Fruit fly (Drosophila melanogaster) whole organism, embryonic: Measurements from ENCODE around the gene CG3097.
A peak's percentile ranks its signal among the peaks of the same experiment; 100 is the strongest.

Experiments
- CG11504 ChIP-seq: fragments of 200-800 bp; sonication (Bioruptor generic); optimal IDR thresholded peaks from 3 replicates; lab custom pipeline; 2019; ENCODE audit warnings: missing biosample characterization, mild to moderate bottlenecking, missing genetic modification characterization, moderate library complexity
- CG12071 ChIP-seq: fragments of 200-800 bp; sonication (Bioruptor generic); optimal IDR thresholded peaks from 3 replicates; lab custom pipeline; 2018; ENCODE audit warnings: missing biosample characterization, mild to moderate bottlenecking, missing genetic modification characterization
- CG12299 ChIP-seq: fragments of 200-800 bp; sonication (Bioruptor generic); optimal IDR thresholded peaks from 2 replicates; lab custom pipeline; 2018; ENCODE audit warnings: missing biosample characterization, mild to moderate bottlenecking, missing genetic modification characterization
- CG1233 ChIP-seq: fragments of 200-800 bp; sonication (Bioruptor generic); optimal IDR thresholded peaks from 4 replicates; lab custom pipeline; 2018; ENCODE audit warnings: missing biosample characterization, mild to moderate bottlenecking, missing genetic modification characterization
- CG13123 ChIP-seq: fragments of 200-800 bp; sonication (Bioruptor generic); optimal IDR thresholded peaks from 2 replicates; lab custom pipeline; 2016; ENCODE audit warnings: missing biosample characterization, missing genetic modification characterization
- CG14441 ChIP-seq: fragments of 200-800 bp; sonication (Bioruptor generic); IDR thresholded peaks from 2 replicates; pipeline ENCODE4 v1.3.6; 2022; ENCODE audit warnings: missing biosample characterization, missing genetic modification characterization
- CG17328 ChIP-seq: fragments of 200-800 bp; sonication (Bioruptor generic); IDR thresholded peaks from 2 replicates; pipeline ENCODE4 v1.3.6; 2022; ENCODE audit warnings: missing biosample characterization, missing genetic modification characterization
- CG2889 ChIP-seq: fragments of 200-800 bp; sonication (Bioruptor generic); IDR thresholded peaks from 3 replicates; pipeline ENCODE4 v1.3.6; 2022; ENCODE audit warnings: missing biosample characterization, missing genetic modification characterization
- CG30403 ChIP-seq: fragments of 200-800 bp; sonication (Bioruptor generic); optimal IDR thresholded peaks from 3 replicates; lab custom pipeline; 2016; ENCODE audit warnings: missing biosample characterization, missing genetic modification characterization
- CG6791 ChIP-seq: fragments of 200-800 bp; sonication (Bioruptor generic); IDR thresholded peaks from 3 replicates; pipeline ENCODE4 v1.3.6; 2022; ENCODE audit warnings: missing biosample characterization, missing genetic modification characterization; ENCODE audit not compliant: partially characterized antibody
- CG6854 ChIP-seq: fragments of 200-800 bp; sonication (Bioruptor generic); optimal IDR thresholded peaks from 3 replicates; lab custom pipeline; 2017; ENCODE audit warnings: missing biosample characterization, mild to moderate bottlenecking, missing genetic modification characterization
- CG7839 ChIP-seq: fragments of 200-800 bp; sonication (Bioruptor generic); optimal IDR thresholded peaks from 3 replicates; lab custom pipeline; 2018; ENCODE audit warnings: missing biosample characterization, mild to moderate bottlenecking, missing genetic modification characterization, moderate library complexity
- CG7928 ChIP-seq: fragments of 200-800 bp; sonication (Bioruptor generic); optimal IDR thresholded peaks from 2 replicates; lab custom pipeline; 2017; ENCODE audit warnings: missing biosample characterization, mild to moderate bottlenecking, missing genetic modification characterization
- CG8359 ChIP-seq: fragments of 200-800 bp; sonication (Bioruptor generic); optimal IDR thresholded peaks from 2 replicates; lab custom pipeline; 2017; ENCODE audit warnings: missing biosample characterization, mild to moderate bottlenecking, missing genetic modification characterization, borderline replicate concordance
- CG9437 ChIP-seq: fragments of 200-800 bp; sonication (Bioruptor generic); optimal IDR thresholded peaks from 2 replicates; lab custom pipeline; 2018; ENCODE audit warnings: missing biosample characterization, mild to moderate bottlenecking, missing genetic modification characterization
- CG9727 ChIP-seq: fragments of 200-800 bp; sonication (Bioruptor generic); optimal IDR thresholded peaks from 3 replicates; lab custom pipeline; 2017; ENCODE audit warnings: missing biosample characterization, mild to moderate bottlenecking, missing genetic modification characterization
- CrebB ChIP-seq: fragments of 200-800 bp; sonication (Bioruptor generic); optimal IDR thresholded peaks from 3 replicates; lab custom pipeline; 2018; ENCODE audit warnings: missing biosample characterization, mild to moderate bottlenecking, missing genetic modification characterization
- Dad ChIP-seq: fragments of 200-800 bp; sonication (Bioruptor generic); optimal IDR thresholded peaks from 3 replicates; lab custom pipeline; 2016; ENCODE audit warnings: missing biosample characterization, missing genetic modification characterization
- Dll ChIP-seq: fragments of 200-800 bp; sonication (Bioruptor generic); IDR thresholded peaks from 4 replicates; pipeline ENCODE4 v1.3.6; 2022; ENCODE audit warnings: missing biosample characterization, missing genetic modification characterization; ENCODE audit not compliant: partially characterized antibody
- E2f1 ChIP-seq: fragments of 200-800 bp; sonication (Bioruptor generic); IDR thresholded peaks from 2 replicates; pipeline ENCODE4 v1.3.6; 2022; ENCODE audit warnings: missing biosample characterization, missing genetic modification characterization
- Eip74EF ChIP-seq, 2 experiments: fragments of 200-800 bp in 1 of 2; fragments of >200 bp in 1 of 2; sonication (Bioruptor generic) in 1 of 2; optimal IDR thresholded peaks; 2 replicates each; lab custom pipeline; 2017 to 2019; ENCODE audit warnings: missing biosample characterization in 2 of 2, missing genetic modification characterization in 2 of 2, mild to moderate bottlenecking in 1 of 2, moderate library complexity in 1 of 2
- Fer3 ChIP-seq: fragments of 200-800 bp; sonication (Bioruptor generic); optimal IDR thresholded peaks from 2 replicates; lab custom pipeline; 2018; ENCODE audit warnings: missing biosample characterization, mild to moderate bottlenecking, missing genetic modification characterization, moderate library complexity
- Hsf ChIP-seq: fragments of 200-800 bp; sonication (Bioruptor generic); optimal IDR thresholded peaks from 3 replicates; lab custom pipeline; 2016; ENCODE audit warnings: missing biosample characterization, missing genetic modification characterization
- Mad ChIP-seq: fragments of 200-800 bp; sonication (Bioruptor generic); optimal IDR thresholded peaks from 2 replicates; lab custom pipeline; 2016; ENCODE audit warnings: missing biosample characterization, missing genetic modification characterization
- Ravus ChIP-seq: fragments of 200-800 bp; sonication (Bioruptor generic); IDR thresholded peaks from 2 replicates; pipeline ENCODE4 v1.3.6; 2022; ENCODE audit warnings: missing biosample characterization, missing genetic modification characterization
- Usf ChIP-seq: fragments of 200-800 bp; sonication (Bioruptor generic); optimal IDR thresholded peaks from 2 replicates; lab custom pipeline; 2017; ENCODE audit warnings: missing genotype, missing biosample characterization, missing genetic modification characterization
- ab ChIP-seq: fragments of 200-800 bp; sonication (Bioruptor generic); optimal IDR thresholded peaks from 2 replicates; lab custom pipeline; 2016; ENCODE audit warnings: missing biosample characterization, missing genetic modification characterization
- al ChIP-seq: fragments of 200-800 bp; sonication (Bioruptor generic); IDR thresholded peaks from 2 replicates; pipeline ENCODE4 v1.3.6; 2022; ENCODE audit warnings: missing biosample characterization, missing genetic modification characterization
- cato ChIP-seq: fragments of 200-800 bp; sonication (Bioruptor generic); optimal IDR thresholded peaks from 2 replicates; lab custom pipeline; 2016; ENCODE audit warnings: missing biosample characterization, missing genetic modification characterization, borderline replicate concordance
- da ChIP-seq: fragments of 200-800 bp; sonication (Bioruptor generic); optimal IDR thresholded peaks from 2 replicates; lab custom pipeline; 2016; ENCODE audit warnings: missing biosample characterization, missing genetic modification characterization
- dmrt11E ChIP-seq: fragments of 200-800 bp; sonication (Bioruptor generic); optimal IDR thresholded peaks from 3 replicates; lab custom pipeline; 2018; ENCODE audit warnings: missing biosample characterization, mild to moderate bottlenecking, missing genetic modification characterization, moderate library complexity
- fd102C ChIP-seq: fragments of 200-800 bp; sonication (Bioruptor generic); optimal IDR thresholded peaks from 2 replicates; lab custom pipeline; 2018; ENCODE audit warnings: missing biosample characterization, mild to moderate bottlenecking, missing genetic modification characterization, moderate library complexity
- fru ChIP-seq: fragments of >200 bp; optimal IDR thresholded peaks from 2 replicates; lab custom pipeline; 2017
- gcm ChIP-seq: fragments of 200-800 bp; sonication (Bioruptor generic); optimal IDR thresholded peaks from 2 replicates; lab custom pipeline; 2019; ENCODE audit warnings: missing biosample characterization, mild to moderate bottlenecking, missing genetic modification characterization, moderate library complexity
- gsb ChIP-seq: fragments of 200-800 bp; sonication (Bioruptor generic); IDR thresholded peaks from 2 replicates; pipeline ENCODE4 v1.3.6; 2022; ENCODE audit warnings: missing biosample characterization, missing genetic modification characterization
- gsb-n ChIP-seq: fragments of 200-800 bp; sonication (Bioruptor generic); optimal IDR thresholded peaks from 3 replicates; lab custom pipeline; 2018; ENCODE audit warnings: missing biosample characterization, mild to moderate bottlenecking, missing genetic modification characterization
- ham ChIP-seq: fragments of 200-800 bp; sonication (Bioruptor generic); IDR thresholded peaks from 2 replicates; pipeline ENCODE4 v1.3.6; 2022; ENCODE audit warnings: missing biosample characterization, missing genetic modification characterization
- inv ChIP-seq: fragments of 200-800 bp; sonication (Bioruptor generic); IDR thresholded peaks from 2 replicates; pipeline ENCODE4 v1.3.6; 2022; ENCODE audit warnings: missing biosample characterization, missing genetic modification characterization; ENCODE audit not compliant: partially characterized antibody
- kay ChIP-seq: fragments of 200-800 bp; sonication (Bioruptor generic); optimal IDR thresholded peaks from 2 replicates; lab custom pipeline; 2016; ENCODE audit warnings: missing biosample characterization, missing genetic modification characterization
- otp ChIP-seq: fragments of 200-800 bp; sonication (Bioruptor generic); IDR thresholded peaks from 3 replicates; pipeline ENCODE4, ENCODE4 v1.3.6; 2022; ENCODE audit warnings: missing biosample characterization, missing genetic modification characterization
- phol ChIP-seq: fragments of 200-800 bp; sonication (Bioruptor generic); optimal IDR thresholded peaks from 3 replicates; lab custom pipeline; 2018; ENCODE audit warnings: missing biosample characterization, mild to moderate bottlenecking, missing genetic modification characterization, moderate library complexity
- sc ChIP-seq, 3 experiments: fragments of >200 bp in 2 of 3; fragments of 200-800 bp in 1 of 3; sonication (Bioruptor generic) in 1 of 3; optimal IDR thresholded peaks; 2 replicates in 2 of 3; 3 replicates in 1 of 3; lab custom pipeline; 2017; ENCODE audit warnings: mild to moderate bottlenecking in 1 of 3, missing biosample characterization in 1 of 3, missing genetic modification characterization in 1 of 3, missing genetic modification reagents in 1 of 3
- sd ChIP-seq: fragments of 200-800 bp; sonication (Bioruptor generic); optimal IDR thresholded peaks from 3 replicates; lab custom pipeline; 2018; ENCODE audit warnings: missing biosample characterization, mild to moderate bottlenecking, missing genetic modification characterization, moderate library complexity
- sisA ChIP-seq: fragments of 200-800 bp; sonication (Bioruptor generic); IDR thresholded peaks from 2 replicates; pipeline ENCODE4 v1.3.6; 2022; ENCODE audit warnings: missing biosample characterization, missing genetic modification characterization
- tin ChIP-seq: fragments of 200-800 bp; sonication (Bioruptor generic); optimal IDR thresholded peaks from 3 replicates; lab custom pipeline; 2016; ENCODE audit warnings: missing biosample characterization, missing genetic modification characterization
- tll ChIP-seq, 2 experiments: fragments of 200-800 bp in 1 of 2; fragments of >200 bp in 1 of 2; sonication (Bioruptor generic) in 1 of 2; optimal IDR thresholded peaks; 2 replicates each; lab custom pipeline; 2017 to 2019; ENCODE audit warnings: missing biosample characterization in 2 of 2, missing genetic modification characterization in 2 of 2, mild to moderate bottlenecking in 1 of 2, moderate library complexity in 1 of 2
- usp ChIP-seq: fragments of >200 bp; optimal IDR thresholded peaks from 2 replicates; lab custom pipeline; 2017; ENCODE audit warnings: missing biosample characterization, missing genetic modification characterization
- wek ChIP-seq: fragments of 200-800 bp; sonication (Bioruptor generic); optimal IDR thresholded peaks from 3 replicates; lab custom pipeline; 2018; ENCODE audit warnings: missing biosample characterization, mild to moderate bottlenecking, missing genetic modification characterization, moderate library complexity

Gene CG3097

dm6 chrX:5735268-5735941 is 35.2 kb downstream of the CG3097 start (continued):
- TF ChIP-seq phol (tag; lab: Kevin White, UChicago) (peak; percentile 71), CG7839 (tag; lab: Kevin White, UChicago) (peak; percentile 86), CG13123 (GFP tag; lab: Kevin White, UChicago) (peak; percentile 14), CG9727 (GFP tag; lab: Kevin White, UChicago) (peak; percentile 66), Usf (GFP tag; lab: Kevin White, UChicago) (peak; percentile 63), CG14441 (peak; percentile 83), Mad (GFP tag; lab: Kevin White, UChicago) (peak; percentile 55), CG12299 (peak; percentile 61), CG11504 (tag; lab: Kevin White, UChicago) (peak; percentile 87), fru (no peak), sc (optimal IDR thresholded peaks at IDR 0.05; lab: Kevin White, UChicago) (no peak), sc (GFP tag; optimal IDR thresholded peaks at IDR 0.05; lab: Kevin White, UChicago) (no peak), gcm (GFP tag; lab: Kevin White, UChicago) (peak; percentile 76), Ravus (GFP tag; lab: Robert Waterston, UW) (peak; percentile 30), CG17328 (GFP tag; lab: Robert Waterston, UW) (peak; percentile 83), cato (no peak), CG7928 (GFP tag; lab: Kevin White, UChicago) (no peak), da (GFP tag; lab: Kevin White, UChicago) (no peak), gsb-n (tag; lab: Kevin White, UChicago) (peak; percentile 74), CG6854 (GFP tag; lab: Kevin White, UChicago) (peak; percentile 2), CG9437 (GFP tag; lab: Kevin White, UChicago) (peak; percentile 46), Dll (GFP tag; lab: Robert Waterston, UW) (no peak), CG1233 (peak; percentile 37), ab (GFP tag; lab: Kevin White, UChicago) (no peak), inv (GFP tag; lab: Robert Waterston, UW) (no peak), fd102C (no peak), CG12071 (peak; percentile 43), otp (peak; percentile 74; the same call in 2 of the 3 replicates), wek (GFP tag; lab: Kevin White, UChicago) (peak; percentile 14), Hsf (GFP tag; lab: Kevin White, UChicago) (peak; percentile 79), dmrt11E (peak; percentile 73), kay (GFP tag; lab: Kevin White, UChicago) (peak; percentile 33), CG8359 (GFP tag; lab: Kevin White, UChicago) (peak; percentile 21), usp (GFP tag; lab: Kevin White, UChicago) (no peak), CG2889 (GFP tag; lab: Robert Waterston, UW) (peak; percentile 72; the same call in 2 of the 3 replicates), al (GFP tag; lab: Robert Waterston, UW) (peak; percentile 50), E2f1 (GFP tag; lab: Robert Waterston, UW) (peak; percentile 57), tin (GFP tag; lab: Kevin White, UChicago) (peak; percentile 61), tll (GFP tag; optimal IDR thresholded peaks at IDR 0.05; lab: Kevin White, UChicago) (no peak), CG6791 (GFP tag; lab: Robert Waterston, UW) (no peak), gsb (GFP tag; lab: Robert Waterston, UW) (peak; percentile 39), ham (GFP tag; lab: Robert Waterston, UW) (no peak), Fer3 (tag; lab: Kevin White, UChicago) (peak; percentile 74), sisA (GFP tag; lab: Robert Waterston, UW) (peak; percentile 75), Eip74EF (GFP tag; optimal IDR thresholded peaks at IDR 0.05; lab: Kevin White, UChicago) (peak in 1 of 2 experiments; percentile 77), Dad (GFP tag; lab: Kevin White, UChicago) (peak; percentile 26), sd (peak; percentile 41), CG30403 (GFP tag; lab: Kevin White, UChicago) (peak; percentile 80), CrebB (tag; lab: Kevin White, UChicago) (peak; percentile 67)
